Fruit fly (Drosophila melanogaster): Measurements from ENCODE around the gene CG31106.

CG31106 gene

dm6 chr3R:25247379-25247869 is 31.3 kb downstream of the CG31106 start, which contains the start of the genes RpS27 and Nup37 (continued):
- TF ChIP-seq phol (tag; optimal IDR thresholded peaks at IDR 0.05) (peak; percentile 97), H2.0 (GFP tag; IDR thresholded peaks at IDR 0.05) (peak; percentile 97), CG10431 (GFP tag; optimal IDR thresholded peaks at IDR 0.05) (peak; percentile 98), wek (GFP tag; optimal IDR thresholded peaks at IDR 0.05) (peak; percentile 97), CG7556 (GFP tag; optimal IDR thresholded peaks at IDR 0.05) (peak; percentile 93), ken (GFP tag; IDR thresholded peaks at IDR 0.05) (peak; percentile 99), nom (GFP tag; optimal IDR thresholded peaks at IDR 0.05) (peak; percentile 95), CG11247 (GFP tag; IDR thresholded peaks at IDR 0.05) (peak; percentile 99), Camta (GFP tag; optimal IDR thresholded peaks at IDR 0.05) (peak; percentile 98), Tbp (GFP tag; optimal IDR thresholded peaks at IDR 0.05) (no peak), chn (GFP tag; optimal IDR thresholded peaks at IDR 0.05) (peak; percentile 98), CG17912 (GFP tag; optimal IDR thresholded peaks at IDR 0.05) (peak; percentile 100), sug (tag; optimal IDR thresholded peaks at IDR 0.05) (peak; percentile 97), NFAT (GFP tag; IDR thresholded peaks at IDR 0.05) (peak; percentile 99), ara (GFP tag; IDR thresholded peaks at IDR 0.05) (peak; percentile 95), CG1602 (GFP tag; optimal IDR thresholded peaks at IDR 0.05) (peak; percentile 95), CG7839 (tag; optimal IDR thresholded peaks at IDR 0.05) (peak; percentile 96), tin (GFP tag; optimal IDR thresholded peaks at IDR 0.05) (peak; percentile 98), Opbp (GFP tag; IDR thresholded peaks at IDR 0.05; ENCODE audit: partially characterized antibody) (peak; percentile 100), da (GFP tag; optimal IDR thresholded peaks at IDR 0.05) (peak; percentile 99), slp2 (GFP tag; optimal IDR thresholded peaks at IDR 0.05) (peak; percentile 99), CG6175 (GFP tag; IDR thresholded peaks at IDR 0.05) (peak; percentile 98), Dip3 (GFP tag; optimal IDR thresholded peaks at IDR 0.05) (peak; percentile 98), Ets65A (GFP tag) (peak; percentile 100), CG2875 (GFP tag; optimal IDR thresholded peaks at IDR 0.05) (peak; percentile 98), crc (GFP tag; optimal IDR thresholded peaks at IDR 0.05) (peak; percentile 97), psq (GFP tag; optimal IDR thresholded peaks at IDR 0.05) (peak; percentile 94), mld (GFP tag; IDR thresholded peaks at IDR 0.05; ENCODE audit: partially characterized antibody) (no peak), repo (GFP tag; optimal IDR thresholded peaks at IDR 0.05) (peak; percentile 98), fd102C (GFP tag; optimal IDR thresholded peaks at IDR 0.05) (peak; percentile 95), NC2α (GFP tag; optimal IDR thresholded peaks at IDR 0.05) (peak; percentile 98), CG16813 (GFP tag; IDR thresholded peaks at IDR 0.05; ENCODE audit: partially characterized antibody) (peak; percentile 48; the same call in 2 of the 3 replicates), slou (GFP tag; optimal IDR thresholded peaks at IDR 0.05) (peak; percentile 97), dm (GFP tag; optimal IDR thresholded peaks at IDR 0.05) (peak; percentile 99), CG13424 (tag; optimal IDR thresholded peaks at IDR 0.05) (peak; percentile 88), Hr51 (GFP tag; optimal IDR thresholded peaks at IDR 0.05) (peak; percentile 92 to 99), Poxn (GFP tag; IDR thresholded peaks at IDR 0.05) (peak; percentile 84), CG18619 (GFP tag; optimal IDR thresholded peaks at IDR 0.05) (peak; percentile 99), CG1647 (GFP tag; optimal IDR thresholded peaks at IDR 0.05) (peak; percentile 98), CG9876 (GFP tag; optimal IDR thresholded peaks at IDR 0.05) (peak; percentile 99), cato (GFP tag; optimal IDR thresholded peaks at IDR 0.05; ENCODE audit: borderline replicate concordance) (peak; percentile 96), Nf-YC (tag; optimal IDR thresholded peaks at IDR 0.05) (peak; percentile 88), gsb (GFP tag; IDR thresholded peaks at IDR 0.05) (peak; percentile 95), ap (GFP tag; IDR thresholded peaks at IDR 0.05) (peak; percentile 95), croc (GFP tag; conservative IDR thresholded peaks at IDR 0.05) (peak; percentile 88), CG3847 (GFP tag; IDR thresholded peaks at IDR 0.05) (peak; percentile 98), CG8359 (GFP tag; optimal IDR thresholded peaks at IDR 0.05; ENCODE audit: borderline replicate concordance) (peak; percentile 94), pan (optimal IDR thresholded peaks at IDR 0.05) (no peak), pan (GFP tag; optimal IDR thresholded peaks at IDR 0.05 in 1 of 2, IDR thresholded peaks at IDR 0.05 in 1 of 2) (peak in 1 of 2 experiments; percentile 97), Hmr (GFP tag; optimal IDR thresholded peaks at IDR 0.05) (peak; percentile 99), CG2116 (GFP tag; optimal IDR thresholded peaks at IDR 0.05) (peak; percentile 94)

Measured in whole organism, embryonic.